Fruit fly (Drosophila melanogaster): ENCODE data around the gene MED30.

MED30 gene

dm6 chr3L:654019-654418 is at the start of gene MED30, which contains the start of gene Rev1 (continued):
- TF ChIP-seq Ets21C (GFP tag; optimal IDR thresholded peaks at IDR 0.05): peak; percentile 95
- peak; percentile 90 for TF ChIP-seq CG11902 (GFP tag; optimal IDR thresholded peaks at IDR 0.05)
- peak; percentile 64 for TF ChIP-seq Blimp-1 (GFP tag; optimal IDR thresholded peaks at IDR 0.05)
- TF ChIP-seq CG10631 (GFP tag; optimal IDR thresholded peaks at IDR 0.05): peak; percentile 97
- peak; percentile 92 for TF ChIP-seq CG8632 (GFP tag; optimal IDR thresholded peaks at IDR 0.05)
- TF ChIP-seq Eip93F (GFP tag; optimal IDR thresholded peaks at IDR 0.05): peak; percentile 72
- peak; percentile 92 for TF ChIP-seq eg (GFP tag; IDR thresholded peaks at IDR 0.05)
- peak; percentile 96 for TF ChIP-seq Hr4 (GFP tag; optimal IDR thresholded peaks at IDR 0.05)

- TF ChIP-seq CG32006 (GFP tag; optimal IDR thresholded peaks at IDR 0.05) (no peak), svp (GFP tag) (peak; percentile 47), CG4318 (GFP tag; optimal IDR thresholded peaks at IDR 0.05) (no peak), salr (GFP tag; optimal IDR thresholded peaks at IDR 0.05) (no peak), CG8119 (GFP tag; IDR thresholded peaks at IDR 0.05) (no peak), Ets21C (GFP tag; optimal IDR thresholded peaks at IDR 0.05) (no peak), Ets96B (tag; optimal IDR thresholded peaks at IDR 0.05) (no peak), CG15336 (GFP tag; IDR thresholded peaks at IDR 0.05) (0 out of 2 replicates have a peak, but pooled peaks have one; percentile 12), Eip78C (GFP tag) (peak; percentile 18)
Measured at dm6 chr3L:703160-703793, 49.4 kb upstream of the MED30 start.

DNA sequence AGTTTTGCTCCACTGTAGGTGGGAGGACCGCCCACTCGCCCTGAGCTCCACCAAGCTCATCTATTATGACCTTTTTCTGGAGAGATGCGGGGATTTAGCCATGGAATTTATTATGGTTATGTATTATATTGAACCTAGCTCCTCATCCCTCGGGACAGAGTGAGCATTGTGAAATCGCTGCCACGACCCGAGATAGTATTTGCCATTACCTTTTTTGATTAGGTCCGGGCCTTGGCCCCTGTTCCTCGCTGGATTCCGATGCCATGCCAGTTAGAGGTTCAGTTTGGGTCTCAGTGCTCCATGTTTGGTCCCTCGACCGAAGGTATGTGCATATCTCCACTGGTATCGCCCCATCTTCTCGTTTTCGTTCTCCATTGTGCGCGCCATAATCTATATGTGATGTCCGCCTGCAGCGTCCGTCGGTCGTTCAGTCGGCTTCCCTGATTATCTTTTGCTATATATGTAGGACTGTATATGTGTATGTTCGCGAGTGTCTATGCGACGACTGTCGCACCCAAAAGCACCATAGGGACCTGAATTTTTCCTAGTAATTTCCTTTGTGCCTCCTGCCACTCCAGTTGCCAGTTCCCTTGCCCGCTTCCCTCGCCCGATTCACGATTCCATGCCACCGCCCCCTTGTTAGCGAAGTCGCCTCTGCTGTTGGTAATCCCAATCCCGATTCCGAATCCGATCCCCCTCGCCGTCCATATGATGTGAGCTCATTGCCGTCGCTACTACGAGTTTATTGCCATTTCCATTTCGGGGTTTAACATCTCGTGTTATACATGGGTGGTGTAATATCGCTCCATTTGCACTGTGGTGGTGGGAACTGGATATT is 48.1 kb upstream of the MED30 start:
- TF ChIP-seq CG15336 (GFP tag; IDR thresholded peaks at IDR 0.05) (no peak), CG31627 (GFP tag; optimal IDR thresholded peaks at IDR 0.05) (no peak), Eip78C (GFP tag) (peak; percentile 28), CG11902 (GFP tag; optimal IDR thresholded peaks at IDR 0.05) (no peak), svp (GFP tag) (peak; percentile 69)

dm6 chr3L:700160-700917 is 46.5 kb upstream of the MED30 start:
- no peak for TF ChIP-seq Gug (GFP tag; IDR thresholded peaks at IDR 0.05)
- TF ChIP-seq fkh (GFP tag; optimal IDR thresholded peaks at IDR 0.05): no peak
- peak; percentile 20 for TF ChIP-seq CG3032 (tag; optimal IDR thresholded peaks at IDR 0.05)
- peak; percentile 39 for TF ChIP-seq CG32006 (GFP tag; optimal IDR thresholded peaks at IDR 0.05)
- peak; percentile 27 for TF ChIP-seq achi (GFP tag; optimal IDR thresholded peaks at IDR 0.05)
- TF ChIP-seq CG1621 (tag; optimal IDR thresholded peaks at IDR 0.05): no peak
- peak; percentile 24 for TF ChIP-seq CG10669 (GFP tag; optimal IDR thresholded peaks at IDR 0.05)
- no peak for TF ChIP-seq Sox15 (GFP tag; optimal IDR thresholded peaks at IDR 0.05)
- TF ChIP-seq CG3919 (GFP tag; optimal IDR thresholded peaks at IDR 0.05): peak; percentile 13
- no peak for TF ChIP-seq dsx (GFP tag; optimal IDR thresholded peaks at IDR 0.05; ENCODE audit: poor library complexity, severe bottlenecking)
- peak; percentile 1 for TF ChIP-seq Smox (GFP tag; optimal IDR thresholded peaks at IDR 0.05)
- peak; percentile 29 for TF ChIP-seq Hr4 (GFP tag; optimal IDR thresholded peaks at IDR 0.05)
- TF ChIP-seq CG6276 (GFP tag; optimal IDR thresholded peaks at IDR 0.05): peak; percentile 62
- peak; percentile 58; the same call in 2 of the 3 replicates for TF ChIP-seq CG8119 (GFP tag; IDR thresholded peaks at IDR 0.05)
- peak; percentile 10 for TF ChIP-seq vri (GFP tag; optimal IDR thresholded peaks at IDR 0.05)
- peak; percentile 52 for TF ChIP-seq Eip78C (GFP tag)
- TF ChIP-seq pdm3 (GFP tag; optimal IDR thresholded peaks at IDR 0.05): peak; percentile 34
- TF ChIP-seq eg (GFP tag; IDR thresholded peaks at IDR 0.05): peak; percentile 71
- peak; percentile 40 for TF ChIP-seq OdsH (GFP tag; optimal IDR thresholded peaks at IDR 0.05)
- TF ChIP-seq CG34406 (GFP tag; optimal IDR thresholded peaks at IDR 0.05): peak; percentile 8
- peak; percentile 74 for TF ChIP-seq CG15336 (GFP tag; IDR thresholded peaks at IDR 0.05)
- peak; percentile 16 for TF ChIP-seq Ets96B (tag; optimal IDR thresholded peaks at IDR 0.05)
- no peak for TF ChIP-seq CG31627 (GFP tag; optimal IDR thresholded peaks at IDR 0.05)
- TF ChIP-seq esn (GFP tag; optimal IDR thresholded peaks at IDR 0.05): peak; percentile 44
- peak; percentile 43 for TF ChIP-seq Sox102F (GFP tag; optimal IDR thresholded peaks at IDR 0.05)
- peak; percentile 3 for TF ChIP-seq CG16779 (tag; optimal IDR thresholded peaks at IDR 0.05)
- TF ChIP-seq Ets21C (GFP tag; optimal IDR thresholded peaks at IDR 0.05): no peak
- TF ChIP-seq Blimp-1 (GFP tag; optimal IDR thresholded peaks at IDR 0.05): no peak
- TF ChIP-seq topi (GFP tag; optimal IDR thresholded peaks at IDR 0.05): peak; percentile 7
- TF ChIP-seq svp (GFP tag): peak; percentile 55
- peak; percentile 73 for TF ChIP-seq CG6163 (GFP tag; IDR thresholded peaks at IDR 0.05)
- peak; percentile 36 for TF ChIP-seq CG6808 (GFP tag; optimal IDR thresholded peaks at IDR 0.05)
- TF ChIP-seq Met (GFP tag; optimal IDR thresholded peaks at IDR 0.05): peak; percentile 44

Measured in whole organism, prepupa.